Worm (Caenorhabditis elegans): Measurements from ENCODE around the gene F19B10.4.

- TF ChIP-seq madf-8 (GFP tag; conservative IDR thresholded peaks at IDR 0.05) = no peak
- TF ChIP-seq pha-4 (tag; optimal IDR thresholded peaks at IDR 0.05) = no peak
- TF ChIP-seq B0336.3 (GFP tag; IDR thresholded peaks at IDR 0.05) = no peak
Measured at ce11 chrII:3630810-3631209, 29.1 kb upstream of the F19B10.4 start, which contains the start of gene M151.2.
